Fruit fly (Drosophila melanogaster) whole organism, prepupa: ENCODE measurements around the gene Syt12.

Source experiments
- CG6276 ChIP-seq: fragments of 200-800 bp; sonication (Bioruptor generic); optimal IDR thresholded peaks from 2 replicates; lab custom pipeline; 2017; ENCODE audit warnings: missing biosample characterization, mild to moderate bottlenecking, missing genetic modification characterization
- CG6792 ChIP-seq: fragments of 200-800 bp; sonication (Bioruptor generic); optimal IDR thresholded peaks from 3 replicates; lab custom pipeline; 2016; ENCODE audit warnings: missing biosample characterization, missing genetic modification characterization
- CG6854 ChIP-seq: fragments of 200-800 bp; sonication (Bioruptor generic); optimal IDR thresholded peaks from 2 replicates; lab custom pipeline; 2017; ENCODE audit warnings: missing biosample characterization, mild to moderate bottlenecking, missing genetic modification characterization
- Ets21C ChIP-seq: fragments of 200-800 bp; sonication (Bioruptor generic); optimal IDR thresholded peaks from 3 replicates; lab custom pipeline; 2016; ENCODE audit warnings: missing biosample characterization, missing genetic modification characterization
- Lpt ChIP-seq: fragments of 200-800 bp; sonication (Bioruptor generic); optimal IDR thresholded peaks from 3 replicates; lab custom pipeline; 2016; ENCODE audit warnings: missing biosample characterization, missing genetic modification characterization
- spab ChIP-seq: fragments of 200-800 bp; sonication (Bioruptor generic); optimal IDR thresholded peaks from 2 replicates; lab custom pipeline; 2017; ENCODE audit warnings: missing biosample characterization, mild to moderate bottlenecking, missing genetic modification characterization, missing genetic modification reagents

- TF ChIP-seq Ets21C: peak; percentile 49
- peak; percentile 46 for TF ChIP-seq CG6276
- peak; percentile 52 for TF ChIP-seq Lpt (GFP tag; lab: Kevin White, UChicago)
- peak; percentile 50 for TF ChIP-seq spab
- peak; percentile 55 for TF ChIP-seq CG6792 (GFP tag; lab: Kevin White, UChicago)
- TF ChIP-seq CG6854 (GFP tag; lab: Kevin White, UChicago): peak; percentile 36
Measured at dm6 chrX:13312200-13312599, 46.8 kb upstream of the Syt12 start.
